Fruit fly (Drosophila melanogaster) whole organism, wandering third instar larva: Measurements from ENCODE around the gene CG1958.

Source experiments
- CG32264 ChIP-seq: fragments of 200-800 bp; sonication (Bioruptor generic); optimal IDR thresholded peaks from 2 replicates; lab custom pipeline; 2016; ENCODE audit warnings: missing biosample characterization, missing genetic modification characterization
- GATAd ChIP-seq: sonication (Bioruptor generic); optimal IDR thresholded peaks from 2 replicates; lab custom pipeline; 2016; ENCODE audit warnings: missing biosample characterization, missing genetic modification characterization
- br ChIP-seq: fragments of 200-800 bp; sonication (Bioruptor generic); optimal IDR thresholded peaks from 2 replicates; lab custom pipeline; 2016; ENCODE audit warnings: missing biosample characterization, missing genetic modification characterization
- dmrt93B ChIP-seq: fragments of 200-800 bp; sonication (Bioruptor generic); optimal IDR thresholded peaks from 2 replicates; lab custom pipeline; 2018; ENCODE audit warnings: missing biosample characterization, mild to moderate bottlenecking, missing genetic modification characterization
- h ChIP-seq: fragments of 200-800 bp; sonication (Bioruptor generic); optimal IDR thresholded peaks from 3 replicates; lab custom pipeline; 2016; ENCODE audit warnings: missing biosample characterization, mild to moderate bottlenecking, missing genetic modification characterization
- lola ChIP-seq: fragments of >200 bp; optimal IDR thresholded peaks from 2 replicates; lab custom pipeline; 2017; ENCODE audit warnings: missing biosample characterization, missing genetic modification characterization
- psq ChIP-seq: fragments of 200-800 bp; sonication (Bioruptor generic); optimal IDR thresholded peaks from 3 replicates; lab custom pipeline; 2017; ENCODE audit warnings: missing biosample characterization, mild to moderate bottlenecking, missing genetic modification characterization, moderate library complexity

DNA sequence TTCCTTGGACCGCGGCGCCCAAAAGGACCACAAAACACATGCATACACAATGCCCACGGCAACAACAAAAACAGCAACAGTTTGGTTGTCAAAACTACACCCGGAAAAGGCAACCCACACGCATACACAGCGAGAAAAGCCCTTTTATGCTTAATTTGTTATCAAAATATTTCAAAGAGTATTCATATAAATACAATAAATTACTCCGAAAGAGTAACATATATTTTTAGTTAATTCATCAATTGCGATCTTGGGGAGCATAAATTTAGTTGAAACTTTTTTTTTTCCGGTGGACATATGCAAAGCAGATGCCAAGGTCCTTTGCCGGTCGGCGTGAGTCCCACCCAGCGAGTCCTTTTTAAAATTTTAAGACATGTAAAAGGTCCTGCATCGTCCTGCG, 11.6 kb upstream of the CG1958 start:
- TF ChIP-seq dmrt93B (GFP tag; lab: Kevin White, UChicago): no peak
- no peak for TF ChIP-seq psq (GFP tag; lab: Kevin White, UChicago)
- no peak for TF ChIP-seq br (GFP tag; lab: Kevin White, UChicago)
- TF ChIP-seq GATAd: no peak
- no peak for TF ChIP-seq lola
- no peak for TF ChIP-seq h (GFP tag; lab: Kevin White, UChicago)
- TF ChIP-seq CG32264 (GFP tag; lab: Kevin White, UChicago): no peak
